Fruit fly (Drosophila melanogaster): ENCODE results near the gene MED15.
A peak's percentile ranks its signal among the peaks of the same experiment; 100 is the strongest.

MED15 gene

dm6 chr2L:426449-426848, 46.4 kb upstream of the MED15 start:
- TF ChIP-seq GATAd (GFP tag; optimal IDR thresholded peaks at IDR 0.05) = no peak
- no peak for TF ChIP-seq Rel (GFP tag; optimal IDR thresholded peaks at IDR 0.05)
- peak; percentile 90 for TF ChIP-seq Rel (tag; optimal IDR thresholded peaks at IDR 0.05)
- TF ChIP-seq Myc (optimal IDR thresholded peaks at IDR 0.05) = no peak
- TF ChIP-seq ey (GFP tag; optimal IDR thresholded peaks at IDR 0.05) = no peak
- no peak for TF ChIP-seq sage (GFP tag; optimal IDR thresholded peaks at IDR 0.05)
- no peak for TF ChIP-seq Hr78 (GFP tag; optimal IDR thresholded peaks at IDR 0.05)

dm6 chr2L:427338-428234, 45.2 kb upstream of the MED15 start:
- TF ChIP-seq CrebA (GFP tag; optimal IDR thresholded peaks at IDR 0.05; ENCODE audit: borderline replicate concordance) (no peak), rgr (GFP tag; optimal IDR thresholded peaks at IDR 0.05) (peak; percentile 93), Dfd (GFP tag; optimal IDR thresholded peaks at IDR 0.05) (no peak), dsf (GFP tag; optimal IDR thresholded peaks at IDR 0.05; ENCODE audit: borderline replicate concordance) (peak; percentile 72), h (GFP tag; optimal IDR thresholded peaks at IDR 0.05) (peak; percentile 94), Myc (optimal IDR thresholded peaks at IDR 0.05) (no peak), CG32264 (GFP tag; optimal IDR thresholded peaks at IDR 0.05) (peak; percentile 77), pan (optimal IDR thresholded peaks at IDR 0.05) (no peak), brk (GFP tag; optimal IDR thresholded peaks at IDR 0.05) (peak; percentile 92), GATAd (GFP tag; optimal IDR thresholded peaks at IDR 0.05) (no peak), foxo (GFP tag; optimal IDR thresholded peaks at IDR 0.05) (peak; percentile 74 to 95), Vsx2 (GFP tag; optimal IDR thresholded peaks at IDR 0.05; ENCODE audit: partially characterized antibody) (no peak), fru (GFP tag; optimal IDR thresholded peaks at IDR 0.05) (peak; percentile 95), Mio (GFP tag; optimal IDR thresholded peaks at IDR 0.05) (peak; percentile 64), OdsH (GFP tag; optimal IDR thresholded peaks at IDR 0.05) (peak; percentile 96), ey (GFP tag; optimal IDR thresholded peaks at IDR 0.05) (peak; percentile 95), HLH106 (tag; optimal IDR thresholded peaks at IDR 0.05) (peak; percentile 81), jim (GFP tag; optimal IDR thresholded peaks at IDR 0.05) (no peak), tai (GFP tag; optimal IDR thresholded peaks at IDR 0.05) (no peak), Jra (GFP tag; optimal IDR thresholded peaks at IDR 0.05) (peak; percentile 90), sage (GFP tag; optimal IDR thresholded peaks at IDR 0.05) (peak; percentile 92), Rel (GFP tag; optimal IDR thresholded peaks at IDR 0.05) (peak; percentile 68), Rel (tag; optimal IDR thresholded peaks at IDR 0.05) (peak; percentile 30), dmrt93B (GFP tag; optimal IDR thresholded peaks at IDR 0.05) (peak; percentile 85), Sp1 (GFP tag; optimal IDR thresholded peaks at IDR 0.05) (peak; percentile 94), Dif (GFP tag; optimal IDR thresholded peaks at IDR 0.05; ENCODE audit: partially characterized antibody) (no peak), N (GFP tag; optimal IDR thresholded peaks at IDR 0.05) (no peak), psq (GFP tag; optimal IDR thresholded peaks at IDR 0.05) (peak; percentile 96), lola (GFP tag; optimal IDR thresholded peaks at IDR 0.05) (no peak), woc (GFP tag; optimal IDR thresholded peaks at IDR 0.05) (peak; percentile 95), Abd-B (GFP tag; optimal IDR thresholded peaks at IDR 0.05) (no peak), Hr83 (GFP tag; optimal IDR thresholded peaks at IDR 0.05; ENCODE audit: poor library complexity, severe bottlenecking) (peak; percentile 4), Hr78 (GFP tag; optimal IDR thresholded peaks at IDR 0.05) (no peak), sv (GFP tag; optimal IDR thresholded peaks at IDR 0.05) (no peak), dl (GFP tag; optimal IDR thresholded peaks at IDR 0.05; ENCODE audit: insufficient read depth in 1 of 2, partially characterized antibody in 2 of 2) (no peak), br (GFP tag; optimal IDR thresholded peaks at IDR 0.05) (peak; percentile 97), Hnf4 (GFP tag; optimal IDR thresholded peaks at IDR 0.05) (peak; percentile 96), CG9705 (GFP tag; optimal IDR thresholded peaks at IDR 0.05) (peak; percentile 86), usp (GFP tag; optimal IDR thresholded peaks at IDR 0.05) (no peak)
